Worm (Caenorhabditis elegans): Measurements from ENCODE around the gene picc-1.

DNA sequence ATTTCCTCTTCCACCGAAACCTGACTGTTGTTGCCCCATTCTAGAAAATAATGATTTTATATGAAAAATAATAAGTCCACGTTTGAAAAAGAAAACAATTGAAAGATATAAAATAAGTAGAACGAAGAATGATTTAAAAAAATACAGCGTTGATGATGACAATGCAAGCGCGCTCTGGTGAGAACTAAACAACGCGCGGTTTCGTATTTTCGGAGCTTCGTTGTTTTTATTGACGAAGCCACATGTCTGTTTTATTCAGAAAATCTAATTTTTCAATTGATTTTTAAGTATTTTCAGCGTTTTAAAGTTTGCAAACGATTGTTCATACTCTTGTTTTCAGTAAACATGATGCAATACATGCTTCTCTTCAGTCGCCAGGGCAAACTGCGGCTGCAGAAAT is 1.2 kb upstream of the picc-1 start, which contains the start of the genes rpt-2 and aps-1:
- TF ChIP-seq dao-5 (tag; optimal IDR thresholded peaks at IDR 0.05) (no peak), W03F9.2 (tag; optimal IDR thresholded peaks at IDR 0.05) (peak; percentile 90), him-1 (tag; optimal IDR thresholded peaks at IDR 0.05) (no peak)
